Worm (Caenorhabditis elegans) whole organism, L1 larva: ENCODE data around the gene ZK1307.4.

Experiments used
- ama-1 ChIP-seq: fragments of 150-350 bp; optimal IDR thresholded peaks from 2 replicates; lab custom pipeline; 2014
- ces-1 ChIP-seq: fragments of 150-350 bp; optimal IDR thresholded peaks from 2 replicates; lab custom pipeline; 2014; ENCODE audit warnings: missing biosample characterization, missing genetic modification reagents, missing genetic modification characterization
- fkh-10 ChIP-seq: sonication (generic microtip); optimal IDR thresholded peaks from 2 replicates; lab custom pipeline; 2017; ENCODE audit warnings: missing biosample characterization, missing genetic modification reagents, missing genetic modification characterization
- grh-1 ChIP-seq: fragments of 200-800 bp; sonication (Bioruptor generic); IDR thresholded peaks from 2 replicates; pipeline ENCODE4 v1.3.6; 2022; ENCODE audit warnings: missing genetic modification reagents, missing genetic modification characterization, missing compliant biosample characterization
- lin-14 ChIP-seq: fragments of 200-800 bp; sonication (Bioruptor generic); optimal IDR thresholded peaks from 2 replicates; lab custom pipeline; 2018; ENCODE audit warnings: mild to moderate bottlenecking, missing genetic modification characterization, moderate library complexity, missing compliant biosample characterization
- mdl-1 ChIP-seq, 2 experiments: fragments of 150-350 bp; optimal IDR thresholded peaks; 2 replicates each; lab custom pipeline; 2014 to 2017; ENCODE audit warnings: missing biosample characterization in 2 of 2, missing genetic modification characterization in 2 of 2, inconsistent platforms in 1 of 2
- nhr-12 ChIP-seq: sonication (generic microtip); optimal IDR thresholded peaks from 2 replicates; lab custom pipeline; 2017; ENCODE audit warnings: missing biosample characterization, missing genetic modification characterization
- nhr-20 ChIP-seq: sonication (generic microtip); optimal IDR thresholded peaks from 2 replicates; lab custom pipeline; 2016; ENCODE audit warnings: mild to moderate bottlenecking, missing genetic modification characterization, missing compliant biosample characterization
- nhr-76 ChIP-seq: sonication (generic microtip); optimal IDR thresholded peaks from 2 replicates; lab custom pipeline; 2017; ENCODE audit warnings: missing biosample characterization, missing genetic modification characterization
- pqm-1 ChIP-seq: sonication (generic microtip); optimal IDR thresholded peaks from 3 replicates; lab custom pipeline; 2017; ENCODE audit warnings: missing biosample characterization, missing genetic modification characterization
- skn-1 ChIP-seq: fragments of 150-350 bp; optimal IDR thresholded peaks from 2 replicates; lab custom pipeline; 2014; ENCODE audit warnings: missing biosample characterization, missing genetic modification characterization
- vab-15 ChIP-seq: sonication (generic microtip); optimal IDR thresholded peaks from 2 replicates; lab custom pipeline; 2017; ENCODE audit warnings: missing genotype, mild to moderate bottlenecking, missing genetic modification characterization, missing compliant biosample characterization

DNA sequence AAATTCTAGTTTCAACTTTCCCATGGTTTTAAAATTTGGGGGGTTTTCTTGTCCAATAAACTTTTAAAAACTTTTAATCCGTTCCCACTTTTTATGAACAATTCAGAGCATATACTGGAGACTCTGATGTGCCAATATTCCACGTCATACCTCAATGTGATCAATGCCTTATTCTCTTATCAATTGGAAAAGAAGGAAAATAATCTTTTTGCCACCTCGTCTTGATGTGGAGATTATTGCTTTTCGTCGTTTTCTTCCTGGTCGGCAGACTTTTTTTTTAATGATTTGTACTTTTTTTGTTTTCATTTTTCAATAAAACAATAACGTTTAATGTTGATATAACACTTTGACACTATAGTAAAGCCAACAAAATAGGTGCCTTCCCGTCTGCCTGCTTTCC is 25.9 kb upstream of the ZK1307.4 start:
- TF ChIP-seq ces-1 (GFP tag; lab: Kevin White, UChicago) (no peak), grh-1 (GFP tag; lab: Robert Waterston, UW) (no peak), mdl-1 (tag; optimal IDR thresholded peaks at IDR 0.05; lab: Kevin White, UChicago) (no peak), vab-15 (tag; lab: Kevin White, UChicago) (no peak), lin-14 (GFP tag; lab: Kevin White, UChicago) (no peak), fkh-10 (no peak), nhr-76 (tag; lab: Kevin White, UChicago) (no peak), skn-1 (no peak), ama-1 (lab: Kevin White, UChicago) (no peak), nhr-20 (no peak), nhr-12 (no peak), pqm-1 (no peak)
